Worm (Caenorhabditis elegans): ENCODE data around the gene pqn-84.

ce11 chrIII:11659804-11660203, 40.3 kb upstream of the pqn-84 start:
- TF ChIP-seq lin-39 (tag; optimal IDR thresholded peaks at IDR 0.05) (no peak), ztf-11 (tag; optimal IDR thresholded peaks at IDR 0.05) (no peak), nhr-12 (tag; optimal IDR thresholded peaks at IDR 0.05) (no peak), skn-1 (tag; optimal IDR thresholded peaks at IDR 0.05) (no peak), lin-13 (GFP tag; optimal IDR thresholded peaks at IDR 0.05) (no peak), ama-1 (optimal IDR thresholded peaks at IDR 0.05) (no peak), nhr-11 (tag; optimal IDR thresholded peaks at IDR 0.05) (no peak), fos-1 (tag; optimal IDR thresholded peaks at IDR 0.05) (no peak), ztf-4 (tag; optimal IDR thresholded peaks at IDR 0.05) (no peak), blmp-1 (tag; optimal IDR thresholded peaks at IDR 0.05; ENCODE audit: insufficient read depth) (no peak), snpc-4 (tag; optimal IDR thresholded peaks at IDR 0.05) (no peak), zag-1 (tag; optimal IDR thresholded peaks at IDR 0.05) (no peak)

All from whole organism, L2 larva.